Worm (Caenorhabditis elegans) whole organism, dauer: ENCODE results near the gene F25E5.5.

Source experiments
- unc-62 ChIP-seq: sonication (generic microtip); optimal IDR thresholded peaks from 2 replicates; lab custom pipeline; 2017; ENCODE audit warnings: missing biosample characterization, missing genetic modification reagents, missing genetic modification characterization

F25E5.5 gene

DNA sequence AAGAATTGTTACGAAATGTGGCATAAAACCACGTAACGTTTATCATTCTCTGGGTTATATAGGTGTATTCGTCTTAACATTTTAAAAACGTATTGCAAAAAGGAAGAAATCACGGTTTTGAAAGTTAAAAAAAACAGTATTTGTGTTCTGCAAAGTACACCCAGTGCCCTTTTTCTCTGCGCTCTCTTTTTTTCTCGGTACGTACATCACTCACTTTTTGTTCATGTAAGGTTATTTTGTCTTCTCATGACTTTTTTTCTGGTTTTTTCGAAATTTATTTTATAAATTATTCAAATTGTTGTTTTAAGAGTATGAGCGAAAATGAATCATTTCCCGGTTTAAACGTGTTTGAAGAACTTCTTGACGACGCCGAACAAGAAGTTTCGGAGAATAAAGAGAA, at the start of gene F25E5.5:
TSS of gene F25E5.5 (plus strand) at position 301 of the 400 bp plus-strand sequence.
- no peak for TF ChIP-seq unc-62 (GFP tag; lab: Kevin White, UChicago)

DNA sequence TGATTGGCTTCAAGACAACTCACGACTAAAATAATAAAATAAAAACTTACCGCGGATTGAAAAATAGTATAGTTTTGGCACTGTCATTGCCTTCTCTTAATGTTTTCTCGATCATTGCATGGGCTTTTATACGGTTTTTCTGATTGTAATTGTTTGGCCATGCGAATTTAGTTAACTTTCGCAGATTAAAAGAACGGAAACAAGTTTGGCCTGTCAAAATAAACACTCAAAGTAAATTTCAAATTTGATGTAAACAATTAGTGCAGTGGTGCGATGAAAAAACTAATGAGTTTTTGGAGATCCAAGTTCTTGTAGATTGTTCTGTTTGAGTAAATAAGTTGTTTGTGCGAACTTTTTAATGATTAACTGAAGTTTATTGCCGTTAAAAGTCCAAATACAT, 47.9 kb upstream of the F25E5.5 start, which contains the start of gene gst-41:
TSS of gene gst-41 (minus strand) at position 101 of the 400 bp plus-strand sequence.
- no peak for TF ChIP-seq unc-62 (GFP tag; lab: Kevin White, UChicago)

DNA sequence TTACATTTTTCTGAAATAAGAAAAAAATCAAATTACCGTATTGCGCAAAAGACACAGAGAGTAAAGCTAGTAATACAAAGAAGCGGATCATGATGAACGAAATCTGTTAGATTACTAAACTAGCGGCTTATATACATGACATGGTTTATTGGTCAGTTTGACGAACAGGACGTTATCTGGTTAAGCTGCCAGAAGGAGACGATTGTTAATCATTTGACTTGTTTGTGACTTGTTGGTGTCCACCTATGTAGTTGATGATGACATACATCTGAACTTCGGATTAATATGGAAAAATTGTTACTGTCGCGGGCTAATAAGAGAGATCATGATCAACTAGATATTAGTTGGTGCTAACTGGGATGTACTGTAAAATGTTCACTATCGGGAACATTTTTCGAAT, 47.0 kb upstream of the F25E5.5 start, which contains the start of gene cnc-9:
TSS of gene cnc-9 (minus strand) at position 101 of the 400 bp plus-strand sequence.
- TF ChIP-seq unc-62 (GFP tag; lab: Kevin White, UChicago): no peak

DNA sequence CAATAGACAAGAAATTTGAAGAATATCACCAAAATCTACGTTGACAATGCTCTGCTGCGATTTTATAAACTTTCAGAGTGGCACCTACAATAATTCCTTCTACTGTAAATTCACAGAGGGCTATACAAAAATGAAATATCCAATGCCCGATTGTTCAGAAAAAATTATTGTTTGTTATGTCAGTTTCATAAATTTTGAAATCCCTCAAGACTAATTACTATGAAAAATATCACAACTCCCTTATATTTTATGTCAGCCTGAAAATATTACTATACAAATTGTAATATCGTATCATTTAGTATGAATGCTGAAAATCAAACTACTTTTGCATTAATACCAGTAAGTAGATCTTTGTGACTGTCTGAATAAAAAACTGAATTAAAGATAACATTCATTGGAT, 46.5 kb upstream of the F25E5.5 start, which contains the start of gene srx-60:
TSS of gene srx-60 (plus strand) at position 301 of the 400 bp plus-strand sequence.
- TF ChIP-seq unc-62 (GFP tag; lab: Kevin White, UChicago): no peak

DNA sequence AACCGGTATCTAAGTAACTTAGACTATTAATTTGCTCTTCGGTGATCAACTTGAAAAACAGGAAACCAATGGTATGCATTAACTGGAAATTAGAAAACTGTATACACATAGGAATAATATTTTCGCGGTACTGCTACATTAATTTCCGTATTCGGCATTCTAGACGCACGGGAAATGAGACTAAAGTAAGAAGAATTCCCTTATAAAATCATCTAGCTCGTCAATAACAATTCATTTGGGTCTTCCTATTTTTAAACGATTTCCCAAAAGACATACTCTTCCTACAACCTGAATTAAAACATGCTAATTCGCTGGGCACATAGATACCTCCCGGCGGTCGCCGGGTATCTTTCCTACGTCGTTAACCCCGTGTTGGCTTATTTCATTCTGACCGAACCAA, 44.7 kb upstream of the F25E5.5 start, which contains the start of gene srj-13:
TSS of gene srj-13 (plus strand) at position 301 of the 400 bp plus-strand sequence.
- no peak for TF ChIP-seq unc-62 (GFP tag; lab: Kevin White, UChicago)

DNA sequence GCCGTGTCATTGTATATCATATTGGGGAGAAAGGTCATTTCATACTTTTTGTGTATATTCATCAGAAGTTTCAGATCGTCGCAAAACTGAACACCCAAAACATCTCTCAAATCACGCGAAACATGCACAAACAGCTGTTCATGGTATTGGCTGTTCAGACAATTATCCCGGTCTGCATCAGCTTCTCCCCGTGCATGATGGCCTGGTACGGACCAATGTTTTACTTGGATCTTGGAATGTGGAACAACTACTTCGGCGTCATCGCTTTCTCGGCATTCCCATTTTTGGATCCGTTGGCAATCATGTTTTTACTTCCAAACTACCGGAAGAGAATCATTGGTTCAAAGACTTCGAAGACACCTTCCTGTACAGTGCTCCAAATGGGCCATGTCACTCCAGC, 43.6 kb upstream of the F25E5.5 start:
- no peak for TF ChIP-seq unc-62 (GFP tag; lab: Kevin White, UChicago)

DNA sequence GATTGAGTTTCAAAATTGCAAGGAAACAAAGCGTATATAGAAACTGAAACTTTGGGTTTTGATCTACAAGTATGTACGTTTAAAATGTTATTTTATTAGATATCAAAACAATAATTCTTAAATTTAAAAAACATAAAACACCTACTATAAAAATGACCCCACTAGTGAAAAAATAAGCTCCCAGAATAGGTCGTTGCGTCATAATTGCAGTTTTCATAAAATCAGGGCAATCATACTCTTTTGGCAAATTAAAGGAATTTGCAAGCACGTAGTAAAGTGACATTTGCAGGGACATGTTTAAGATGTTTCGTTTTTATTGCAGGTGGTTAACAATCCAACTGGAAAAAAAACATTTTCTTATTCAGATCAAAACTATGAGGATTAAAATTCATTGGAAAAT, 38.5 kb upstream of the F25E5.5 start, which contains the start of gene srt-6:
TSS of gene srt-6 (minus strand) at position 295 of the 400 bp plus-strand sequence.
- TF ChIP-seq unc-62 (GFP tag; lab: Kevin White, UChicago): no peak

DNA sequence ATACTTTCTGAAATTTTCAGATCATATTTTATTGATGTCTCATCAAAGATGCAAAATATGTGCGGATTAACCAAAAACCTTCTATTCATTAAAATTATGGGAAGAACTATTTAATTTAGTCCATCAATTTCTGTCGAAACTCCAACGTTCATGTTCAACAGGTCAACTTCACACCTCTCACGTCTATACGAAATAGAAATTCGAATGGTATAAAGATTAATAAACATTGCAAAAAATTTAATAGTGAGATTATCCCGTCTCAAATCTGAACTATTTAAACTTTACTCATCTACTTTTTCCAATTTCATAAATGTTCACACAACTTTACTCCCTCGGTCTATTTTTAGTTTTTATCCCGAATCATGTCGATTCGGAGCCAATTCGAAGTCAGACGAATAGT, 37.5 kb upstream of the F25E5.5 start, which contains the start of gene R13D7.2:
TSS of gene R13D7.2 (plus strand) at position 301 of the 400 bp plus-strand sequence.
- no peak for TF ChIP-seq unc-62 (GFP tag; lab: Kevin White, UChicago)

DNA sequence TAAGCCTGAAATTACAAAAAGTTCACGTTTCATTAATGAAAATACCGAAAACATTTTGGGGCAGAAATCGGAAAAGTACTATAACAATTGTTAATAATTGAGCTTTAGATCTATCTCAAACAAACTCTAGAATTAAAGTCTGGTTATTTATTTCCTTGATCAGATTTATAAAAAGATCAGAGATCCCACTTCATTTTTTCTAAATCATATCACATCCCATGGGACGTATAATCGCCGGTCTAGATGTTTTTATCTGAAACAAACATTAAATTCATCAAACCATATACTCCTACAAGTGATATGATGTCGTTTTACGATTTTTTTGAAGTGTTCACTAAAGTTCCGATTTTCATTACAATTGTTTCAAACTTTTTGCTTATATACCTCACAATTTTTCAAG, 35.4 kb upstream of the F25E5.5 start, which contains the start of gene str-41:
TSS of gene str-41 (plus strand) at position 301 of the 400 bp plus-strand sequence.
- no peak for TF ChIP-seq unc-62 (GFP tag; lab: Kevin White, UChicago)

DNA sequence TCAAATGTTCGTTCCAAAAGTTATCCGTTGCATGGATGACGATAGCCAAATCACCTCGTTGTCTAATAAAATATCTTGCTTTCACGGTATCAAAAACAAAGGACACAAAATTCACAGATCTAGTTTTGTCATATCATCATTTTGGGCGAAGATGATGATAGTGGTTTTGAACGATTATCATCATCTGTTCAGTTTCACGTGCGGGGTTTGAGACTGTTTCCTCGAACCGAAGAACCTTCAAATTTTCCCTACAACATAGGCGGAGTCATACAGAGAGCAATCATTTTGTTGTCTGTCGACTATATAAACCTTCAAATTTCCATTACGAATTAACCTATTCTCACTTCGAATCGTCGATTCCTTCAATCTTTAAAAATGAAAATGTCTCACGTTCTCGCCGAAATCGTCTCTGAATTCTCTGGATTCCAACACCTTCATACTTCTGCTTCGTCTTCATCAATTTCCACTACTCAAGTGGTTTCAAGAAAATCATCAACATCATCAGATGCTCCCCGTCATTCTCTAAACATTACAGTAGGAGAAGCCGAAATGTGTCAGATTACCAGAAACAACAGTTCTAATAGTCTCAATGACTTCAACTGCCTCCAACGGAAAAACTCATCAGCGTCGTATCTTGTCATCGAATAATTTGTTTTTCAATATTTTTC, 33.8 kb upstream of the F25E5.5 start, which contains the start of gene F18E3.11:
TSS of gene F18E3.11 (plus strand) at position 376 of the 668 bp plus-strand sequence.
- no peak for TF ChIP-seq unc-62 (GFP tag; lab: Kevin White, UChicago)

DNA sequence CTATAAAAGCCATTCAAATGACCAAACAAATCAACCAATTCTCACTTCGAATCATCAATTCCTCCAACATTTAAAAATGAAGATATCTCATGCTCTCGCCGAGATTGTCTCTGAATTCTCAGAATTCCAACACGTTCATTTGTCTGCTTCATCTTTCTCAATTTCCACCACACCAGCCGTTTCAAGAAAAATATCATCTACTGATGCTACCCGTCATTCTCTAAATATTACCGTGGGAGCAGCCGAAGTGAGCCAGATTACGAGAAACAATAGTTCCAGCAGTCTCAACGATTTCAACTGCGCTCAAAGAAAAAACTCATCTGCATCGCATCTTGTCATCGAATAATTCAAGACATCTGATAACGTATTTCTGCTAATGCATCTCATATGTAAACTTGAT, 32.2 kb upstream of the F25E5.5 start, which contains the start of gene F18E3.12:
TSS of gene F18E3.12 (plus strand) at position 77 of the 400 bp plus-strand sequence.
- no peak for TF ChIP-seq unc-62 (GFP tag; lab: Kevin White, UChicago)

DNA sequence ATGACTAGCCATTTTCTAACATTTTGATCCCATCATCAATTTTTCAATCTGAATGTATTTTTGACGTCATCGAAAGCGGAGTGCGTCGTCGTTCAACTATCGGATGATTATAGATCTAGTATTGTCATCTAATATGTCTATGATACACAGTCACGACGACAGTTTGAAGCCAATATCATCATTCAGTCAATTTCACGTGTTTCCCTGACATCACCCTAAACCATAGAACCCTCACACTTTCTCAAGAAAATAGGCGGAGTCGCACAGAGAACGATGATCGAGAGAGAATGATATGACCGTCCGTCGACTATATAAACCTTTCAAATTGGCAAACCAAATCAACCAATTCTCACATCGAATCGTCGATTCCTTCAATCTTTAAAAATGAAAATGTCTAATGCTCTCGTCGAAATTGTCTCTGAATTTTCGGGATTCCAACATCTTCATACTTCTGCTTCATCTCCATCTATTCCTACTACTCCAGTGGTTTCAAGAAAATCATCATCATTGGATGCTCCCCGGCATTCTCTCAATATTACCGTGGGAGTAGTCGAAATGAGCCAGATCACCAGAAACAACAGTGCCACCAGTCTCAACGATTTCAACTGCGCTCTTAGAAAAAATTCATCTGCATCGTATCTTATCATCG, 31.2 kb upstream of the F25E5.5 start, which contains the start of gene F18E3.13:
TSS of gene F18E3.13 (plus strand) at position 385 of the 649 bp plus-strand sequence.
- TF ChIP-seq unc-62 (GFP tag; lab: Kevin White, UChicago): no peak

DNA sequence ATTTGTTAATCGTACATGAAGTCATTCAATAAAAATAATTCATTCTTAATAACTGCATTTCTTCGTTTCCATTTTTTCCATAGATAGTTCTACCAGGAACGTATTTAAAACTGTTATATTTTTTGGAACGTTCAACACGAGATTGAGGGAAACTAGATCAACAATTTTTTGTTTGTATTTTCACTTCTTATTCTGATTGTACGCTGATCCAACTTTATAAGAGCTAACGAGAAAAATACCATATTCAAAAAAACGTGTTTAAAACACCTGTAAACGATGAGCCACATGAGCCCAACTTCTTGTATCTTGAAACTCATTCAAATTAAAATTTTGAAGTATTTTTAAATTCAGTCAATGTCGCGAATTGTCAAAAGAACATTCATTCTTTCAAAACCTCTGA, 30.5 kb upstream of the F25E5.5 start:
- TF ChIP-seq unc-62 (GFP tag; lab: Kevin White, UChicago): no peak

DNA sequence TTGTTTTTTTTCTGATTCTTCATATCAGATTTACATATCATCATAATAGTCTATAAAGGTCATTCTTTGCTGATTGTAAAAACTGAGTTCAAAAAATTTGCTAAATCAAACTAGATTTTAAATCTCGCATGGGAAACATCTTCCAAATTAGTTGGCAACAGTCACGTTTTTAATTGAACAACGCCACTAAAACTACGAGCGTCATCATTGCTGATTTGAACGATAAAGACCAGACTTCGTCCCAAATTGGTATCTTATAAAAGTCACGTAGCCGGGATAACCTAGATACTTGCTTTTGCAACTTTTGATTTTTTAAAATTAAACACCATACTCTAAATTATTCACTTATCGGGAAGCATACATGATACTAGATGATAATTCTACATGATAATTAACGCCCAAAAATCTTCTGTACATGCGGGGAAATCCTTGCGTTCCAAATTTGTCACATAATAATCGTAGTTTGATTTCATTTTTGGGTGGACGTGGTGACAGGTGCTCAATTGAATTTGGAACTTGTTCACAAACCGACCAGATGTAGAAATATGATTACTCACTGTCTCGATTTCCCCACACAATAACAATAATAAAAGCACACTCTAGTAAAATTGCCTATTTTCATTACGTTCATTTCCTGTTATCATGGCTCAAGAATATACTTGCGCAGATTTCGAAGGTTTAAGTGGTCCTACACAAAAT, 29.9 kb upstream of the F25E5.5 start, which contains the start of gene srw-67:
TSS of gene srw-67 (plus strand) at position 643 of the 699 bp plus-strand sequence.
- TF ChIP-seq unc-62 (GFP tag; lab: Kevin White, UChicago): no peak

DNA sequence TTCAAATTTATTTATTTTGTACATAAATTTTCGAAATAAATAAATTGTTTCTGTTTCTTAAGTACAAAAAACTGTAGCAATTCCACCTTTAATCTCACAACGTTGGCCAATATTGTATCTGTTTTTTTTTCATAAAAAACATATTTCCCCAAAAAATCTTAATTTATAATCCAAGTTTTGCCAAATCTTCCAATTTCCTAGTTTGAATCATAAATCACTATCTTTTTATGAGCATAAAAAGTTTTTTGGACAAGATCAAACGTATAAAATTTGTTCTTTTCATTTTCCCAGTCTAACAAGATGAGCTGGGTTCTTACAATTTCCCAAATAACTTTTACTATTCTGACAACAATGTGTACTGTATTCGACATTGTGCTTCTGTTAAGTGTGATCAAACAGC, 26.9 kb upstream of the F25E5.5 start, which contains the start of gene srxa-4:
TSS of gene srxa-4 (plus strand) at position 301 of the 400 bp plus-strand sequence.
- TF ChIP-seq unc-62 (GFP tag; lab: Kevin White, UChicago): no peak
